Worm (Caenorhabditis elegans) whole organism, young adult: ENCODE data around the gene srh-2.

ENCODE experiments used
- B0035.1 ChIP-seq: sonication (generic microtip); optimal IDR thresholded peaks from 2 replicates; lab custom pipeline; 2016; ENCODE audit warnings: missing genetic modification characterization, mild to moderate bottlenecking, missing compliant biosample characterization, missing genotype, missing genetic modification reagents
- B0336.3 ChIP-seq: fragments of 200-800 bp; sonication (Bioruptor generic); IDR thresholded peaks from 2 replicates; pipeline ENCODE4 v1.3.6; 2022; ENCODE audit warnings: missing genetic modification characterization, missing compliant biosample characterization
- F52B5.7 ChIP-seq: sonication (generic microtip); optimal IDR thresholded peaks from 2 replicates; lab custom pipeline; 2016; ENCODE audit warnings: mild to moderate bottlenecking, missing genetic modification characterization, missing compliant biosample characterization
- attf-6 ChIP-seq: fragments of 200-800 bp; sonication (Bioruptor generic); IDR thresholded peaks from 2 replicates; pipeline ENCODE4 v1.3.6; 2022; ENCODE audit warnings: missing genetic modification reagents, missing genetic modification characterization, missing compliant biosample characterization
- chd-7 ChIP-seq: sonication (generic microtip); optimal IDR thresholded peaks from 2 replicates; lab custom pipeline; 2016; ENCODE audit warnings: mild to moderate bottlenecking, missing genetic modification characterization, moderate library complexity, missing compliant biosample characterization
- egl-18 ChIP-seq: fragments of 200-800 bp; sonication (Bioruptor generic); IDR thresholded peaks from 2 replicates; pipeline ENCODE4 v1.3.6; 2022; ENCODE audit warnings: missing genetic modification reagents, missing genetic modification characterization, missing compliant biosample characterization
- hlh-12 ChIP-seq: sonication (generic microtip); optimal IDR thresholded peaks from 2 replicates; lab custom pipeline; 2016; ENCODE audit warnings: missing genetic modification characterization, missing compliant biosample characterization
- hsf-1 ChIP-seq: fragments of 200-800 bp; sonication (Bioruptor generic); IDR thresholded peaks from 2 replicates; pipeline ENCODE4 v1.3.6; 2022; ENCODE audit warnings: missing genetic modification reagents, missing genetic modification characterization, missing compliant biosample characterization
- lin-26 ChIP-seq: fragments of 200-800 bp; sonication (Bioruptor generic); IDR thresholded peaks from 2 replicates; pipeline ENCODE4 v1.3.6; 2022; ENCODE audit warnings: missing genetic modification reagents, missing genetic modification characterization, missing compliant biosample characterization
- sdz-38 ChIP-seq: sonication (generic microtip); optimal IDR thresholded peaks from 2 replicates; lab custom pipeline; 2016; ENCODE audit warnings: missing genotype, missing genetic modification characterization, missing compliant biosample characterization
- snpc-4 ChIP-seq, 5 experiments: fragments of 150-350 bp in 1 of 5; sonication (generic microtip) in 4 of 5; optimal IDR thresholded peaks; 2 replicates each; lab custom pipeline; 2014 to 2018; ENCODE audit warnings: missing genetic modification characterization in 5 of 5, missing biosample characterization in 3 of 5, antibody characterized with exemption in 2 of 5, mild to moderate bottlenecking in 2 of 5, missing compliant biosample characterization in 2 of 5, missing genotype in 2 of 5, moderate library complexity in 2 of 5, missing genetic modification reagents in 1 of 5
- unc-130 ChIP-seq: sonication (generic microtip); optimal IDR thresholded peaks from 2 replicates; lab custom pipeline; 2016; ENCODE audit warnings: missing genetic modification reagents, missing genetic modification characterization, missing compliant biosample characterization
- ztf-22 ChIP-seq: fragments of 200-800 bp; sonication (Bioruptor generic); optimal IDR thresholded peaks from 2 replicates; lab custom pipeline; 2018; ENCODE audit warnings: mild to moderate bottlenecking, missing genetic modification characterization, moderate library complexity, missing compliant biosample characterization

DNA sequence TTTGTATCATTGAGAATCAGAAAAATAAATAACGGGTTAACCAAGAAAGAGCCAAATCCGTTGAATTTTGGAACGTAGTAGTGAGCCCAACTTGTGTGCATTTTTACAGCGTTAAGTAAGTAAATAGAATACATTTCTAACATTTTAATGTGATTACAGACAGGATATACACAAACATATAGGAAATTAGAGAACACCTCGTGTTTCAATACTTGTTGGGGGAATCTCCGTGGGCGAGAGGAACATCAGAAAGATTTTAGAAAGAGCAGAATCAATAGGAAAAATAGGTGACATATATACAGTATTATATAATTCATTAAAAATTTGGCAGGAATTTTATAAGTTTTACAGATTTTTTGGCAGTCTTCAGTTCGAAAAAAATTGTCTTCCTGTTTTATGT lies 10.7 kb downstream of the srh-2 start, which contains the start of gene srj-24:
- TF ChIP-seq hlh-12 (tag; lab: Kevin White, UChicago) (no peak), hsf-1 (GFP tag; lab: Robert Waterston, UW) (no peak), B0035.1 (no peak), snpc-4 (GFP tag; optimal IDR thresholded peaks at IDR 0.05; lab: Kevin White, UChicago) (no peak), snpc-4 (tag; optimal IDR thresholded peaks at IDR 0.05; lab: Kevin White, UChicago) (no peak), F52B5.7 (tag; lab: Kevin White, UChicago) (no peak), sdz-38 (tag; lab: Kevin White, UChicago) (no peak), ztf-22 (GFP tag; lab: Kevin White, UChicago) (no peak), egl-18 (GFP tag; lab: Robert Waterston, UW) (no peak), B0336.3 (GFP tag; lab: Robert Waterston, UW) (no peak), attf-6 (GFP tag; lab: Robert Waterston, UW) (no peak), lin-26 (GFP tag; lab: Robert Waterston, UW) (no peak), unc-130 (no peak), chd-7 (tag; lab: Kevin White, UChicago) (no peak)
